Worm (Caenorhabditis elegans): Measurements from ENCODE around the gene mutd-1.

Gene mutd-1

ce11 chrIV:7099377-7099776 is 34.5 kb downstream of the mutd-1 start:
- TF ChIP-seq lsy-2 (tag; optimal IDR thresholded peaks at IDR 0.05) (peak in 1 of 2 experiments; percentile 53), unc-62 (GFP tag; optimal IDR thresholded peaks at IDR 0.05) (no peak), nhr-129 (tag; optimal IDR thresholded peaks at IDR 0.05) (peak; percentile 60), R02D3.7 (tag; optimal IDR thresholded peaks at IDR 0.05) (no peak), ZK546.5 (tag; optimal IDR thresholded peaks at IDR 0.05) (no peak), C34F6.9 (tag; optimal IDR thresholded peaks at IDR 0.05) (peak; percentile 40), nhr-12 (tag; optimal IDR thresholded peaks at IDR 0.05) (no peak), sma-9 (GFP tag; optimal IDR thresholded peaks at IDR 0.05) (peak; percentile 71), sma-9 (tag; optimal IDR thresholded peaks at IDR 0.05) (no peak), Y55F3AM.14 (GFP tag; optimal IDR thresholded peaks at IDR 0.05) (no peak), fos-1 (tag; optimal IDR thresholded peaks at IDR 0.05) (peak; percentile 12), mbf-1 (tag; optimal IDR thresholded peaks at IDR 0.05) (no peak), F13H6.1 (tag; optimal IDR thresholded peaks at IDR 0.05) (peak; percentile 92)

DNA sequence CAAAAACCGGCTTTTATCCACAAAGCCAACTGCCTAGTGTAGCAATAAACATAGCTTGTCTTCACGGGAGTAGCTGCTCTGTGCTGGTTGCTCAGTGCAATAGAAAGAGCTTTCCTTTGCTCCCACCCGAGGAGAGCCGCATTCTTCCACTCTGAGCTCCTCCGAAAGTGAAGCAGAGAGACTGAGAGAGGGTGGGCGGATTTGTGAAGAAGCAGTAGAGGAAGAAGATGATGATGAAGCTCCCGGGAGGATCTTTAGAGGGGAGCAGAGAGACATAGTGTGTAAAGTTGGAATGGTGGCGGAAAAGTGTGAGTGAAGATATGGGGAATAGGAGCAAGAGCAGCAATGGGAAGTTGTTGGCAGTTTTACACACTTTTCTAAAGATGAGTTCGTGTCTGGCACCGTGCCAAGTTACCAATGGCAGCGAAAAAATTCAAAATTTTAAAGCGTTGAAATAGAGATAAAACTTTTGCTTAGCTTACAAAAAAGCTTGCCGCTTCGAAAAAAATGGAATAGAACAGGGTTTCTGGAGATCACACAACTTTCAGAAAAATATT is 35.3 kb downstream of the mutd-1 start, which contains the start of gene ZC477.4:
Gene ZC477.4, minus strand, starts transcription at position 276 of the 557 bp plus-strand sequence.
- TF ChIP-seq mab-5 (tag; optimal IDR thresholded peaks at IDR 0.05): no peak
- peak; percentile 48 for TF ChIP-seq sma-9 (GFP tag; optimal IDR thresholded peaks at IDR 0.05)
- TF ChIP-seq sma-9 (tag; optimal IDR thresholded peaks at IDR 0.05): no peak
- TF ChIP-seq ceh-16 (tag; optimal IDR thresholded peaks at IDR 0.05): no peak
- TF ChIP-seq nhr-237 (tag; optimal IDR thresholded peaks at IDR 0.05): no peak
- no peak for TF ChIP-seq dmd-4 (tag; optimal IDR thresholded peaks at IDR 0.05)
- no peak for TF ChIP-seq nhr-77 (tag; optimal IDR thresholded peaks at IDR 0.05)
- TF ChIP-seq mbf-1 (tag; optimal IDR thresholded peaks at IDR 0.05): no peak
- peak; percentile 67 for TF ChIP-seq nhr-129 (tag; optimal IDR thresholded peaks at IDR 0.05)
- TF ChIP-seq lsy-2 (tag; optimal IDR thresholded peaks at IDR 0.05): no peak
- no peak for TF ChIP-seq ama-1 (optimal IDR thresholded peaks at IDR 0.05)
- TF ChIP-seq fos-1 (tag; optimal IDR thresholded peaks at IDR 0.05): no peak
- peak; percentile 41 for TF ChIP-seq C34F6.9 (tag; optimal IDR thresholded peaks at IDR 0.05)
- TF ChIP-seq F13H6.1 (tag; optimal IDR thresholded peaks at IDR 0.05): peak; percentile 74

DNA sequence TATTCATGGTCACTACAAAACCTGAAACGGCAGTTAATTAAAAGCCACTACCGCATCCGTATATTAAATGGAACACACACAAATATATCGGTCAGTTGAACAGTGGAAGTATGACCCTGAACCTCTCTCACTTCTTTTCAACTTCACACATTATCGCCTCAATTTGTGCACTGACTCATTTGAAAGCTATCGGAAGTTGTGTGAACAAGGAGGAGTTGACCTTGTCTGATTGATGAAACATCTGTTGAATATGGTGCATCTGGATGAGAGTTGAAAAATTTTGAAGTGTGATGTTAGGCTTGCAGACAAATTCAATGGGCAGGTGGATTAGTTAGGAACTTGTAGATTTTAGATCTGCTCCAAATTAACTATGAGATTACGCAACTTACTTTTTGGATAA is 36.4 kb downstream of the mutd-1 start:
- no peak for TF ChIP-seq Y55F3AM.14 (GFP tag; optimal IDR thresholded peaks at IDR 0.05)
- no peak for TF ChIP-seq aly-2 (tag; optimal IDR thresholded peaks at IDR 0.05)
- no peak for TF ChIP-seq R02D3.7 (tag; optimal IDR thresholded peaks at IDR 0.05)
- no peak for TF ChIP-seq mbf-1 (tag; optimal IDR thresholded peaks at IDR 0.05)
- no peak for TF ChIP-seq dmd-4 (tag; optimal IDR thresholded peaks at IDR 0.05)
- TF ChIP-seq sem-4 (tag; optimal IDR thresholded peaks at IDR 0.05): no peak
- TF ChIP-seq ztf-11 (tag; optimal IDR thresholded peaks at IDR 0.05): no peak
- no peak for TF ChIP-seq unc-62 (GFP tag; optimal IDR thresholded peaks at IDR 0.05)
- TF ChIP-seq lin-13 (GFP tag; optimal IDR thresholded peaks at IDR 0.05): no peak
- no peak for TF ChIP-seq peb-1 (tag; optimal IDR thresholded peaks at IDR 0.05)
- no peak for TF ChIP-seq gmeb-1 (tag; optimal IDR thresholded peaks at IDR 0.05)

- TF ChIP-seq nhr-25 (tag; optimal IDR thresholded peaks at IDR 0.05) (no peak), sma-9 (GFP tag; optimal IDR thresholded peaks at IDR 0.05) (peak; percentile 72), sma-9 (tag; optimal IDR thresholded peaks at IDR 0.05) (no peak), unc-62 (GFP tag; optimal IDR thresholded peaks at IDR 0.05) (no peak)
Measured at ce11 chrIV:7096097-7096496, 37.8 kb downstream of the mutd-1 start.

DNA sequence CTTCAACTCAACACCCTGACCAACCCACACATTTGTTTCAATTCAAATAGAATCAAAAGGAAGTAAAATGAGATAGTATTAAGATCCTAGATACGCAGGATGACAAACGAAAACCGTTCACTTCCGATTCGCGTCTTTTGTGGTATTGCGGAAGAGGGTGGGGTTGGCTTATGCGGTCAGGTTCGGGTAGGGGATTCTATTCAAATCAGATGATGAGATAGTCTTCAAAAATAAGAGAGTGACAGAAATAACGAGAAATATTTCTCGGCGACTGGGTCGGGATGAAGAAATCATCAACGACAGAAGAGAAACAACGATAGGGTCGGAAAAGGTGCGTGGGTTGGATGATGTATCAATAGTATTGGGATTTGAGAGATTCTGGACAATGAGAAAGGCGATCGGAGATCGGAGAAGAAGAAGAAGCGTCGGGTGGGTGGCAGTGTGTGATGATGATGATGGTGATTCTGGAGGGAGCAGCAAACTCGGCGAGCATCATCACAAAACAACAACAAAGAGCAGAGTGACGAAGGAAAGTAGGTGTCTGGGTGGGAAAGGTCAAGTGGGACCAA is 38.4 kb downstream of the mutd-1 start:
- TF ChIP-seq lsy-2 (tag; optimal IDR thresholded peaks at IDR 0.05) (peak in 1 of 2 experiments; percentile 15), nhr-129 (tag; optimal IDR thresholded peaks at IDR 0.05) (peak; percentile 25), C34F6.9 (tag; optimal IDR thresholded peaks at IDR 0.05) (peak; percentile 31), nhr-6 (tag; optimal IDR thresholded peaks at IDR 0.05) (no peak), unc-62 (GFP tag; optimal IDR thresholded peaks at IDR 0.05) (no peak), ceh-82 (tag; optimal IDR thresholded peaks at IDR 0.05) (no peak), nhr-10 (tag; optimal IDR thresholded peaks at IDR 0.05) (no peak), unc-55 (GFP tag; optimal IDR thresholded peaks at IDR 0.05) (no peak), ceh-16 (tag; optimal IDR thresholded peaks at IDR 0.05) (no peak), F13H6.1 (tag; optimal IDR thresholded peaks at IDR 0.05) (peak; percentile 49), fos-1 (tag; optimal IDR thresholded peaks at IDR 0.05) (no peak), nhr-21 (tag; optimal IDR thresholded peaks at IDR 0.05) (peak; percentile 25), sma-9 (GFP tag; optimal IDR thresholded peaks at IDR 0.05) (peak; percentile 28), sma-9 (tag; optimal IDR thresholded peaks at IDR 0.05) (no peak), dmd-4 (tag; optimal IDR thresholded peaks at IDR 0.05) (no peak), ztf-1 (GFP tag; conservative IDR thresholded peaks at IDR 0.05) (no peak), blmp-1 (tag; optimal IDR thresholded peaks at IDR 0.05; ENCODE audit: insufficient read depth) (peak; percentile 27), lin-11 (tag; optimal IDR thresholded peaks at IDR 0.05) (no peak), nhr-25 (tag; optimal IDR thresholded peaks at IDR 0.05) (no peak)
